Worm (Caenorhabditis elegans): ENCODE measurements around the gene nuaf-1.

nuaf-1 gene

ce11 chrV:13551601-13552000 lies 16.8 kb downstream of the nuaf-1 start, which contains the start of the genes C56A3.4 and C56A3.5 (continued):
- no peak for TF ChIP-seq daf-12 (tag; optimal IDR thresholded peaks at IDR 0.05)
- no peak for TF ChIP-seq attf-4 (tag; optimal IDR thresholded peaks at IDR 0.05)
- no peak for TF ChIP-seq ceh-44 (GFP tag; IDR thresholded peaks at IDR 0.05)
- TF ChIP-seq php-3 (GFP tag; IDR thresholded peaks at IDR 0.05) = no peak
- no peak for TF ChIP-seq Y105C5A.15 (GFP tag; IDR thresholded peaks at IDR 0.05)
- TF ChIP-seq F10B5.3 (tag; optimal IDR thresholded peaks at IDR 0.05) = no peak
- TF ChIP-seq F49E8.2 (tag; optimal IDR thresholded peaks at IDR 0.05; ENCODE audit: borderline replicate concordance) = no peak
- TF ChIP-seq dpl-1 (GFP tag; optimal IDR thresholded peaks at IDR 0.05) = peak; percentile 61
- no peak for TF ChIP-seq nhr-237 (tag; optimal IDR thresholded peaks at IDR 0.05)
- no peak for TF ChIP-seq nhr-11 (tag; optimal IDR thresholded peaks at IDR 0.05)
- TF ChIP-seq pqm-1 (tag; optimal IDR thresholded peaks at IDR 0.05) = no peak
- no peak for TF ChIP-seq Y75B8A.6 (GFP tag; IDR thresholded peaks at IDR 0.05)
- TF ChIP-seq fos-1 (tag; optimal IDR thresholded peaks at IDR 0.05) = no peak
- TF ChIP-seq T20F7.1 (GFP tag; optimal IDR thresholded peaks at IDR 0.05) = peak; percentile 68
- peak in 1 of 2 experiments; percentile 78 for TF ChIP-seq hif-1 (tag; optimal IDR thresholded peaks at IDR 0.05)
- no peak for TF ChIP-seq nhr-10 (tag; optimal IDR thresholded peaks at IDR 0.05)
- TF ChIP-seq arid-1 (GFP tag; conservative IDR thresholded peaks at IDR 0.05) = no peak
- TF ChIP-seq madf-9 (GFP tag; conservative IDR thresholded peaks at IDR 0.05) = no peak
- no peak for TF ChIP-seq zag-1 (tag; optimal IDR thresholded peaks at IDR 0.05)
- peak; percentile 1 for TF ChIP-seq dve-1 (tag; optimal IDR thresholded peaks at IDR 0.05; ENCODE audit: insufficient read depth)

- TF ChIP-seq mxl-3 (GFP tag; optimal IDR thresholded peaks at IDR 0.05) (no peak), cey-2 (tag; optimal IDR thresholded peaks at IDR 0.05; ENCODE audit: borderline replicate concordance, insufficient read depth) (no peak), lim-7 (GFP tag; IDR thresholded peaks at IDR 0.05) (no peak), ctbp-1 (GFP tag; IDR thresholded peaks at IDR 0.05) (no peak), snpc-4 (tag; optimal IDR thresholded peaks at IDR 0.05) (no peak), tag-97 (GFP tag; IDR thresholded peaks at IDR 0.05) (no peak), nhr-11 (tag; optimal IDR thresholded peaks at IDR 0.05) (no peak)
Measured at ce11 chrV:13536058-13536579, 32.3 kb downstream of the nuaf-1 start, which contains the start of gene frpr-5. Gene frpr-5, minus strand, starts transcription at chrV:13536108.

ce11 chrV:13532469-13532868 lies 36.0 kb downstream of the nuaf-1 start:
- TF ChIP-seq dve-1 (tag; optimal IDR thresholded peaks at IDR 0.05; ENCODE audit: insufficient read depth) = peak; percentile 46
- TF ChIP-seq zip-11 (GFP tag; IDR thresholded peaks at IDR 0.05) = no peak
- peak; percentile 21 for TF ChIP-seq nhr-28 (tag; optimal IDR thresholded peaks at IDR 0.05)
- no peak for TF ChIP-seq daf-16 (GFP tag; optimal IDR thresholded peaks at IDR 0.05)
- peak; percentile 99 for TF ChIP-seq daf-16 (tag; optimal IDR thresholded peaks at IDR 0.05)
- TF ChIP-seq mdt-29 (GFP tag; IDR thresholded peaks at IDR 0.05) = no peak

ce11 chrV:13530698-13531097 lies 37.7 kb downstream of the nuaf-1 start, which contains the start of gene ttr-44:
Gene ttr-44, minus strand, starts transcription at chrV:13530744.
- TF ChIP-seq nhr-111 (GFP tag; optimal IDR thresholded peaks at IDR 0.05) (no peak), php-3 (GFP tag; IDR thresholded peaks at IDR 0.05) (0 out of 2 replicates have a peak, but pooled peaks have one; percentile 40), dmd-8 (GFP tag; IDR thresholded peaks at IDR 0.05) (no peak), unc-62 (GFP tag; optimal IDR thresholded peaks at IDR 0.05 in 1 of 2) (no peak), unc-62 (tag; optimal IDR thresholded peaks at IDR 0.05) (no peak), F49E8.2 (tag; optimal IDR thresholded peaks at IDR 0.05; ENCODE audit: borderline replicate concordance) (no peak), nhr-48 (tag; optimal IDR thresholded peaks at IDR 0.05) (no peak), pqm-1 (tag; optimal IDR thresholded peaks at IDR 0.05) (peak; percentile 70), zip-2 (tag; optimal IDR thresholded peaks at IDR 0.05) (peak; percentile 29), saeg-2 (GFP tag; IDR thresholded peaks at IDR 0.05) (no peak), lsy-2 (tag; optimal IDR thresholded peaks at IDR 0.05) (no peak), nhr-77 (tag; optimal IDR thresholded peaks at IDR 0.05) (peak; percentile 57), aly-2 (tag; optimal IDR thresholded peaks at IDR 0.05) (no peak), lin-29 (GFP tag; IDR thresholded peaks at IDR 0.05) (no peak), T20F7.1 (GFP tag; optimal IDR thresholded peaks at IDR 0.05) (peak; percentile 16), dve-1 (tag; optimal IDR thresholded peaks at IDR 0.05; ENCODE audit: insufficient read depth) (peak; percentile 92), nhr-41 (GFP tag; IDR thresholded peaks at IDR 0.05) (no peak), skn-1 (tag; optimal IDR thresholded peaks at IDR 0.05) (no peak), dmd-6 (GFP tag; IDR thresholded peaks at IDR 0.05) (peak; percentile 76), hlh-11 (tag; optimal IDR thresholded peaks at IDR 0.05) (peak; percentile 35), nhr-6 (tag; optimal IDR thresholded peaks at IDR 0.05) (peak; percentile 23), spr-1 (tag; optimal IDR thresholded peaks at IDR 0.05) (no peak)

All from whole organism, L4 larva.